Fruit fly (Drosophila melanogaster) whole organism, embryonic: Measurements from ENCODE around the gene AIMP2.

ENCODE experiments used
- Aef1 ChIP-seq: fragments of 200-800 bp; sonication (Bioruptor generic); IDR thresholded peaks from 3 replicates; pipeline ENCODE4 v1.3.6; 2022; ENCODE audit warnings: missing biosample characterization, missing genetic modification characterization
- Atf-2 ChIP-seq: fragments of 200-800 bp; sonication (Bioruptor generic); optimal IDR thresholded peaks from 2 replicates; lab custom pipeline; 2016; ENCODE audit warnings: missing biosample characterization, missing genetic modification characterization
- CG10147 ChIP-seq: fragments of 200-800 bp; sonication (Bioruptor generic); optimal IDR thresholded peaks from 2 replicates; lab custom pipeline; 2019; ENCODE audit warnings: missing biosample characterization, mild to moderate bottlenecking, missing genetic modification characterization, moderate library complexity
- CG10321 ChIP-seq: fragments of 200-800 bp; sonication (Bioruptor generic); IDR thresholded peaks from 2 replicates; pipeline ENCODE4 v1.3.6; 2022; ENCODE audit warnings: missing biosample characterization, missing genetic modification characterization
- CG12744 ChIP-seq: fragments of 200-800 bp; sonication (Bioruptor generic); optimal IDR thresholded peaks from 2 replicates; lab custom pipeline; 2016; ENCODE audit warnings: missing biosample characterization, missing genetic modification characterization
- CG13296 ChIP-seq: fragments of 200-800 bp; sonication (Bioruptor generic); optimal IDR thresholded peaks from 3 replicates; lab custom pipeline; 2018; ENCODE audit warnings: missing biosample characterization, mild to moderate bottlenecking, missing genetic modification characterization
- CG13424 ChIP-seq: fragments of 200-800 bp; sonication (Bioruptor generic); optimal IDR thresholded peaks from 2 replicates; lab custom pipeline; 2019; ENCODE audit warnings: missing biosample characterization, mild to moderate bottlenecking, missing genetic modification characterization, moderate library complexity
- CG15514 ChIP-seq: fragments of 200-800 bp; sonication (Bioruptor generic); optimal IDR thresholded peaks from 3 replicates; lab custom pipeline; 2017; ENCODE audit warnings: missing biosample characterization, missing genetic modification characterization, mild to moderate bottlenecking, moderate library complexity, missing genetic modification reagents
- CG16813 ChIP-seq: fragments of 200-800 bp; sonication (Bioruptor generic); IDR thresholded peaks from 3 replicates; pipeline ENCODE4 v1.3.6; 2022; ENCODE audit warnings: missing biosample characterization, missing genetic modification characterization; ENCODE audit not compliant: partially characterized antibody
- CG17361 ChIP-seq: fragments of 200-800 bp; sonication (Bioruptor generic); IDR thresholded peaks from 3 replicates; pipeline ENCODE4 v1.3.6; 2022; ENCODE audit warnings: missing biosample characterization, missing genetic modification characterization
- CG17802 ChIP-seq: fragments of 200-800 bp; sonication (Bioruptor generic); optimal IDR thresholded peaks from 2 replicates; lab custom pipeline; 2018; ENCODE audit warnings: missing biosample characterization, mild to moderate bottlenecking, missing genetic modification characterization, moderate library complexity
- CG2889 ChIP-seq: fragments of 200-800 bp; sonication (Bioruptor generic); IDR thresholded peaks from 3 replicates; pipeline ENCODE4 v1.3.6; 2022; ENCODE audit warnings: missing biosample characterization, missing genetic modification characterization
- CG31441 ChIP-seq: fragments of 200-800 bp; sonication (Bioruptor generic); IDR thresholded peaks from 2 replicates; pipeline ENCODE4 v1.3.6; 2022; ENCODE audit warnings: missing biosample characterization, missing genetic modification characterization
- CG33213 ChIP-seq: fragments of 200-800 bp; sonication (Bioruptor generic); optimal IDR thresholded peaks from 3 replicates; lab custom pipeline; 2016; ENCODE audit warnings: missing biosample characterization, missing genetic modification characterization
- CG33557 ChIP-seq: fragments of 200-800 bp; sonication (Bioruptor generic); optimal IDR thresholded peaks from 2 replicates; lab custom pipeline; 2019; ENCODE audit warnings: missing biosample characterization, mild to moderate bottlenecking, missing genetic modification characterization, moderate library complexity
- CG4360 ChIP-seq: fragments of 200-800 bp; sonication (Bioruptor generic); IDR thresholded peaks from 2 replicates; pipeline ENCODE4 v1.3.6; 2022; ENCODE audit warnings: missing biosample characterization, missing genetic modification characterization
- CG5180 ChIP-seq: fragments of 200-800 bp; sonication (Bioruptor generic); optimal IDR thresholded peaks from 3 replicates; lab custom pipeline; 2017; ENCODE audit warnings: missing biosample characterization, missing genetic modification characterization, mild to moderate bottlenecking, moderate library complexity, missing genetic modification reagents
- CG5245 ChIP-seq: fragments of 200-800 bp; sonication (Bioruptor generic); optimal IDR thresholded peaks from 3 replicates; lab custom pipeline; 2016; ENCODE audit warnings: missing biosample characterization, missing genetic modification characterization
- CG6272 ChIP-seq: fragments of 200-800 bp; sonication (Bioruptor generic); IDR thresholded peaks from 2 replicates; pipeline ENCODE4 v1.3.6; 2022; ENCODE audit warnings: missing biosample characterization, missing genetic modification characterization
- CG7372 ChIP-seq: fragments of 200-800 bp; sonication (Bioruptor generic); IDR thresholded peaks from 2 replicates; pipeline ENCODE4 v1.3.6; 2022; ENCODE audit warnings: missing biosample characterization, missing genetic modification characterization
- Eip74EF ChIP-seq, 2 experiments: fragments of 200-800 bp in 1 of 2; fragments of >200 bp in 1 of 2; sonication (Bioruptor generic) in 1 of 2; optimal IDR thresholded peaks; 2 replicates each; lab custom pipeline; 2017 to 2019; ENCODE audit warnings: missing biosample characterization in 2 of 2, missing genetic modification characterization in 2 of 2, mild to moderate bottlenecking in 1 of 2, moderate library complexity in 1 of 2
- Fer1 ChIP-seq: fragments of 200-800 bp; sonication (Bioruptor generic); optimal IDR thresholded peaks from 2 replicates; lab custom pipeline; 2017; ENCODE audit warnings: missing biosample characterization, mild to moderate bottlenecking, missing genetic modification characterization
- H15 ChIP-seq: fragments of 200-800 bp; sonication (Bioruptor generic); IDR thresholded peaks from 3 replicates; pipeline ENCODE4 v1.3.6; 2022; ENCODE audit warnings: missing biosample characterization, missing genetic modification characterization
- HLH3B ChIP-seq: fragments of 200-800 bp; sonication (Bioruptor generic); IDR thresholded peaks from 2 replicates; pipeline ENCODE4 v1.3.6; 2022; ENCODE audit warnings: missing biosample characterization, missing genetic modification characterization
- HLH54F ChIP-seq: fragments of 200-800 bp; sonication (Bioruptor generic); optimal IDR thresholded peaks from 3 replicates; lab custom pipeline; 2016; ENCODE audit warnings: missing biosample characterization, missing genetic modification characterization
- Hsf ChIP-seq: fragments of 200-800 bp; sonication (Bioruptor generic); optimal IDR thresholded peaks from 3 replicates; lab custom pipeline; 2016; ENCODE audit warnings: missing biosample characterization, missing genetic modification characterization
- MBD-R2 ChIP-seq: fragments of 200-800 bp; sonication (Bioruptor generic); IDR thresholded peaks from 2 replicates; pipeline ENCODE4 v1.3.6; 2022; ENCODE audit warnings: missing biosample characterization, missing genetic modification characterization
- MESR4 ChIP-seq: fragments of 200-800 bp; sonication (Bioruptor generic); optimal IDR thresholded peaks from 2 replicates; lab custom pipeline; 2018; ENCODE audit warnings: missing biosample characterization, mild to moderate bottlenecking, missing genetic modification characterization, moderate library complexity
- NK7.1 ChIP-seq: fragments of 200-800 bp; sonication (Bioruptor generic); optimal IDR thresholded peaks from 3 replicates; lab custom pipeline; 2016; ENCODE audit warnings: missing biosample characterization, missing genetic modification characterization
- Neu2 ChIP-seq: fragments of 200-800 bp; sonication (Bioruptor generic); optimal IDR thresholded peaks from 3 replicates; lab custom pipeline; 2016; ENCODE audit warnings: missing biosample characterization, missing genetic modification characterization, borderline replicate concordance
- Opbp ChIP-seq: fragments of 200-800 bp; sonication (Bioruptor generic); IDR thresholded peaks from 3 replicates; pipeline ENCODE4 v1.3.6; 2022; ENCODE audit warnings: missing biosample characterization, missing genetic modification characterization; ENCODE audit not compliant: partially characterized antibody
- Spps ChIP-seq: fragments of 200-800 bp; sonication (Bioruptor generic); optimal IDR thresholded peaks from 2 replicates; lab custom pipeline; 2018; ENCODE audit warnings: missing biosample characterization, mild to moderate bottlenecking, missing genetic modification characterization
- al ChIP-seq: fragments of 200-800 bp; sonication (Bioruptor generic); IDR thresholded peaks from 2 replicates; pipeline ENCODE4 v1.3.6; 2022; ENCODE audit warnings: missing biosample characterization, missing genetic modification characterization
- cas ChIP-seq: fragments of 200-800 bp; sonication (Bioruptor generic); IDR thresholded peaks from 2 replicates; pipeline ENCODE4 v1.3.6; 2022; ENCODE audit warnings: missing biosample characterization, missing genetic modification characterization
- crc ChIP-seq: fragments of 200-800 bp; sonication (Bioruptor generic); optimal IDR thresholded peaks from 2 replicates; lab custom pipeline; 2016; ENCODE audit warnings: missing biosample characterization, missing genetic modification characterization
- danr ChIP-seq: fragments of 200-800 bp; sonication (Bioruptor generic); IDR thresholded peaks from 2 replicates; pipeline ENCODE4 v1.3.6; 2022; ENCODE audit warnings: missing biosample characterization, missing genetic modification characterization
- ems ChIP-seq: fragments of 200-800 bp; sonication (Bioruptor generic); optimal IDR thresholded peaks from 3 replicates; lab custom pipeline; 2016; ENCODE audit warnings: missing biosample characterization, missing genetic modification characterization
- exex ChIP-seq: fragments of 200-800 bp; sonication (Bioruptor generic); optimal IDR thresholded peaks from 4 replicates; lab custom pipeline; 2018; ENCODE audit warnings: missing biosample characterization, mild to moderate bottlenecking, missing genetic modification characterization, moderate library complexity
- h ChIP-seq: fragments of >200 bp; optimal IDR thresholded peaks from 2 replicates; lab custom pipeline; 2017
- her ChIP-seq: fragments of 200-800 bp; sonication (Bioruptor generic); optimal IDR thresholded peaks from 2 replicates; lab custom pipeline; 2016; ENCODE audit warnings: missing biosample characterization, missing genetic modification characterization
- hkb ChIP-seq, 2 experiments: fragments of 200-800 bp in 1 of 2; fragments of >200 bp in 1 of 2; sonication (Bioruptor generic) in 1 of 2; IDR thresholded peaks in 1 of 2; optimal IDR thresholded peaks in 1 of 2; 2 replicates each; pipeline versions ENCODE4 v1.3.6 to Lab custom; 2017 to 2022; ENCODE audit warnings: missing biosample characterization in 1 of 2, missing genetic modification characterization in 1 of 2
- mam ChIP-seq: fragments of 200-800 bp; sonication (Bioruptor generic); optimal IDR thresholded peaks from 3 replicates; lab custom pipeline; 2016; ENCODE audit warnings: missing biosample characterization, missing genetic modification characterization
- pros ChIP-seq: fragments of 200-800 bp; sonication (Bioruptor generic); optimal IDR thresholded peaks from 3 replicates; lab custom pipeline; 2019; ENCODE audit warnings: missing biosample characterization, mild to moderate bottlenecking, missing genetic modification characterization, moderate library complexity
- scrt ChIP-seq: fragments of 200-800 bp; sonication (Bioruptor generic); optimal IDR thresholded peaks from 2 replicates; lab custom pipeline; 2018; ENCODE audit warnings: missing biosample characterization, mild to moderate bottlenecking, missing genetic modification characterization, moderate library complexity
- shn ChIP-seq: fragments of 200-800 bp; sonication (Bioruptor generic); optimal IDR thresholded peaks from 3 replicates; lab custom pipeline; 2016; ENCODE audit warnings: missing biosample characterization, missing genetic modification characterization
- sim ChIP-seq: fragments of 200-800 bp; sonication (Bioruptor generic); IDR thresholded peaks from 2 replicates; pipeline ENCODE4 v1.3.6; 2022; ENCODE audit warnings: missing biosample characterization, missing genetic modification characterization
- sqz ChIP-seq: fragments of 200-800 bp; sonication (Bioruptor generic); optimal IDR thresholded peaks from 3 replicates; lab custom pipeline; 2018; ENCODE audit warnings: missing biosample characterization, mild to moderate bottlenecking, missing genetic modification characterization
- zfh1 ChIP-seq: fragments of 200-800 bp; sonication (Bioruptor generic); IDR thresholded peaks from 3 replicates; pipeline ENCODE4 v1.3.6; 2022; ENCODE audit warnings: missing biosample characterization, missing genetic modification characterization

The AIMP2 gene

dm6 chr3L:15580487-15580886 lies 3.0 kb upstream of the AIMP2 start, which contains the start of the genes mrn and CG12301 (continued):
- TF ChIP-seq CG16813 (GFP tag; lab: Robert Waterston, UW) (peak; percentile 92), CG10147 (GFP tag; lab: Kevin White, UChicago) (no peak), CG33213 (GFP tag; lab: Kevin White, UChicago) (no peak), crc (GFP tag; lab: Kevin White, UChicago) (no peak), CG2889 (GFP tag; lab: Robert Waterston, UW) (peak; percentile 50; the same call in 1 of the 3 replicates), shn (GFP tag; lab: Kevin White, UChicago) (peak; percentile 25), MESR4 (no peak), CG33557 (peak; percentile 39), MBD-R2 (GFP tag; lab: Robert Waterston, UW) (peak; percentile 99), CG12744 (GFP tag; lab: Kevin White, UChicago) (peak; percentile 39), scrt (GFP tag; lab: Kevin White, UChicago) (no peak), CG13424 (tag; lab: Kevin White, UChicago) (peak; percentile 72), CG31441 (GFP tag; lab: Robert Waterston, UW) (no peak), CG17361 (GFP tag; lab: Robert Waterston, UW) (no peak; the same call in 2 of the 3 replicates), CG6272 (GFP tag; lab: Robert Waterston, UW) (peak; percentile 93), al (peak; percentile 94), Neu2 (GFP tag; lab: Kevin White, UChicago) (no peak), pros (GFP tag; lab: Kevin White, UChicago) (no peak), Hsf (peak; percentile 82), her (GFP tag; lab: Kevin White, UChicago) (peak; percentile 10), exex (tag; lab: Kevin White, UChicago) (no peak), Spps (tag; lab: Kevin White, UChicago) (peak; percentile 41), Eip74EF (GFP tag; optimal IDR thresholded peaks at IDR 0.05; lab: Kevin White, UChicago) (no peak), HLH54F (GFP tag; lab: Kevin White, UChicago) (peak; percentile 81), CG4360 (no peak), Opbp (GFP tag; lab: Robert Waterston, UW) (peak; percentile 81), H15 (GFP tag; lab: Robert Waterston, UW) (peak; percentile 95)

dm6 chr3L:15587445-15588381 lies 4.3 kb downstream of the AIMP2 start, which contains the start of gene CG7656:
Gene CG7656, minus strand, starts transcription at chr3L:15588175.
- TF ChIP-seq h (lab: Kevin White, UChicago), result no peak
- peak; percentile 33 for TF ChIP-seq NK7.1
- TF ChIP-seq mam (GFP tag; lab: Kevin White, UChicago), result peak; percentile 89
- TF ChIP-seq pros (GFP tag; lab: Kevin White, UChicago), result no peak
- peak; percentile 70 for TF ChIP-seq Aef1 (GFP tag; lab: Robert Waterston, UW)
- TF ChIP-seq CG13296 (GFP tag; lab: Kevin White, UChicago), result no peak
- 0 out of 2 replicates have a peak, but pooled peaks have one; percentile 12 for TF ChIP-seq danr (GFP tag; lab: Robert Waterston, UW)
- TF ChIP-seq sim (GFP tag; lab: Robert Waterston, UW), result no peak
- TF ChIP-seq Fer1 (GFP tag; lab: Kevin White, UChicago), result no peak
- TF ChIP-seq hkb (optimal IDR thresholded peaks at IDR 0.05; lab: Kevin White, UChicago), result no peak
- TF ChIP-seq hkb (GFP tag; IDR thresholded peaks at IDR 0.05; lab: Robert Waterston, UW), result peak; percentile 75
- TF ChIP-seq CG7372 (GFP tag; lab: Robert Waterston, UW), result peak; percentile 68
- TF ChIP-seq zfh1 (GFP tag; lab: Robert Waterston, UW), result peak; percentile 83
- TF ChIP-seq al, result peak; percentile 62
- no peak for TF ChIP-seq sqz (GFP tag; lab: Kevin White, UChicago)
- TF ChIP-seq ems (GFP tag; lab: Kevin White, UChicago), result peak; percentile 85
- TF ChIP-seq CG10321, result peak; percentile 45; the same call in 1 of the 2 replicates
- TF ChIP-seq CG5180 (GFP tag; lab: Kevin White, UChicago), result peak; percentile 18
- peak; percentile 71 for TF ChIP-seq Atf-2 (GFP tag; lab: Kevin White, UChicago)
- 0 out of 2 replicates have a peak, but pooled peaks have one; percentile 11 for TF ChIP-seq cas
- peak; percentile 52 for TF ChIP-seq CG5245
- no peak for TF ChIP-seq HLH3B (GFP tag; lab: Robert Waterston, UW)
- peak; percentile 42 for TF ChIP-seq CG15514 (GFP tag; lab: Kevin White, UChicago)
- TF ChIP-seq CG17802 (tag; lab: Kevin White, UChicago), result peak; percentile 54
